Fruit fly (Drosophila melanogaster) whole organism, prepupa: ENCODE data around the gene Hsp27.

Experiments used
- CG10631 ChIP-seq: fragments of 200-800 bp; sonication (Bioruptor generic); optimal IDR thresholded peaks from 2 replicates; lab custom pipeline; 2016; ENCODE audit warnings: missing biosample characterization, missing genetic modification characterization
- CG6163 ChIP-seq: fragments of 200-800 bp; sonication (Bioruptor generic); IDR thresholded peaks from 3 replicates; pipeline ENCODE4 v1.3.6; 2022; ENCODE audit warnings: missing biosample characterization, missing genetic modification characterization
- Lpt ChIP-seq: fragments of 200-800 bp; sonication (Bioruptor generic); optimal IDR thresholded peaks from 3 replicates; lab custom pipeline; 2016; ENCODE audit warnings: missing biosample characterization, missing genetic modification characterization

DNA sequence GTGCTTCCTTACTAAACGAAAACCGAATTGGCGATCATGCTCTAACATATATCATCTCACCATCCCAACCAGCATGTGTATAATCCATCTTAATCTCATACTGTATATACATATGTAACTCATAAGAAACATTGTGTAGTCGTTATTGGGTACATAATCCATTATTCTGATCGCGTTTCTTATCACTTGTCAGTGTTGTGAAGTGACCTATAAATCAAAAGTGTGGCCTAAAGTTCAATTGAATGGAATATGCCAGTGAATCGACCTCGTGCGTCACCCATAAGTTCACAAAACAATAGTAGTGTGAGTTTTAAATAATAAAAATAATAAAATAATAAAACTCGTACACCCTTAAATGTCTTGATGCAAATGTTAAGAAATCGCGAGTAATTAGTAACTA, 38.7 kb upstream of the Hsp27 start:
- TF ChIP-seq CG10631 (no peak), Lpt (GFP tag; lab: Kevin White, UChicago) (no peak), CG6163 (GFP tag; lab: Robert Waterston, UW) (no peak)
